Worm (Caenorhabditis elegans) whole organism, L1 larva: ENCODE measurements around the gene abch-1.

Experiments
- aly-2 ChIP-seq: fragments of 150-350 bp; optimal IDR thresholded peaks from 2 replicates; lab custom pipeline; 2014; ENCODE audit warnings: missing biosample characterization, missing genetic modification characterization
- elt-2 ChIP-seq: sonication (generic microtip); optimal IDR thresholded peaks from 2 replicates; lab custom pipeline; 2016; ENCODE audit warnings: missing genetic modification characterization, mild to moderate bottlenecking, inconsistent platforms, missing compliant biosample characterization, missing genetic modification reagents
- elt-3 ChIP-seq, 6 experiments: fragments of 150-350 bp in 1 of 6; sonication (generic microtip); optimal IDR thresholded peaks; 2 replicates each; lab custom pipeline; 2017 to 2018; ENCODE audit warnings: missing biosample characterization in 6 of 6, missing genetic modification characterization in 6 of 6, inconsistent platforms in 1 of 6
- nhr-237 ChIP-seq: fragments of 150-350 bp; optimal IDR thresholded peaks from 2 replicates; lab custom pipeline; 2014; ENCODE audit warnings: missing biosample characterization, missing genetic modification characterization
- nhr-28 ChIP-seq: fragments of 150-350 bp; optimal IDR thresholded peaks from 2 replicates; lab custom pipeline; 2014; ENCODE audit warnings: missing biosample characterization, missing genetic modification characterization
- rnt-1 ChIP-seq: sonication (generic microtip); optimal IDR thresholded peaks from 2 replicates; lab custom pipeline; 2016; ENCODE audit warnings: mild to moderate bottlenecking, missing genetic modification characterization, moderate library complexity, missing compliant biosample characterization
- unc-62 ChIP-seq: fragments of 150-350 bp; optimal IDR thresholded peaks from 2 replicates; lab custom pipeline; 2014; ENCODE audit warnings: missing biosample characterization, missing genetic modification reagents, missing genetic modification characterization

DNA sequence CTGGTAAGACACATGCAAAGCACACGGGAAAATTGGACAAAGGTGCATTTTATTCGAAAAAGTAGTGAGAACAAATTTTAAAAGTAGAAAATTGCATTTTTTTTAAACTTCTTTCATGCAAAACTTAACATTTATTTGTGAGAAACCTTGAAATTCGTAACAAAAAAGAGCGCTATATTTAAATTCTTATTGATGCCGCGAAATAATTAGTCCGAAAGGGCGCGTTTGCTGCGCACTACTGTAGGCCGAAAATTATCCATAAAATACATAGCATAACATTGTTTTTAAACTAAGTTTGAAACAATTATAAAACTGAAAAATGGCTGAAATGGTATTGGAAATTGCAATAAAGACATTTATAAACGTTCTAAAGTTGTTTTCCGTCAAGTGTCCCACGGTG, 11.7 kb downstream of the abch-1 start:
- TF ChIP-seq nhr-28 (tag; lab: Kevin White, UChicago), result no peak
- no peak for TF ChIP-seq elt-3 (tag; optimal IDR thresholded peaks at IDR 0.05; lab: Kevin White, UChicago)
- TF ChIP-seq unc-62 (GFP tag; lab: Kevin White, UChicago), result no peak
- no peak for TF ChIP-seq aly-2
- no peak for TF ChIP-seq nhr-237 (tag; lab: Kevin White, UChicago)
- TF ChIP-seq rnt-1 (tag; lab: Kevin White, UChicago), result no peak
- TF ChIP-seq elt-2 (tag; lab: Kevin White, UChicago), result no peak
